5 fruit fly cellular contexts compared by ENCODE assay signal in genomic region chr3L:5188402-5188801, dm6.
TF ChIP-seq lines count a peak whose summit lies in the region.

No protein-coding gene starts in this region.

- TF ChIP-seq CTCF in whole organism, embryonic (GFP tag; optimal IDR thresholded peaks at IDR 0.05; lab: Kevin White, UChicago): no peak

TF ChIP-seq in whole organism, adult, 20 proteins besides CTCF, POLR2A, EP300 and RAD21:
- TF ChIP-seq CG1620 (GFP tag; optimal IDR thresholded peaks at IDR 0.05; lab: Kevin White, UChicago) (no peak), bab1 (GFP tag; optimal IDR thresholded peaks at IDR 0.05; lab: Kevin White, UChicago) (peak; percentile 29), pad (GFP tag; optimal IDR thresholded peaks at IDR 0.05; lab: Kevin White, UChicago) (no peak), tj (GFP tag; optimal IDR thresholded peaks at IDR 0.05; lab: Kevin White, UChicago) (peak; percentile 2), CG14711 (tag; optimal IDR thresholded peaks at IDR 0.05; lab: Kevin White, UChicago) (peak; percentile 7), CG7101 (tag; optimal IDR thresholded peaks at IDR 0.05; lab: Kevin White, UChicago) (no peak)
TF ChIP-seq in whole organism, adult: peak in this region for 3.

TF ChIP-seq in whole organism, embryonic, 481 proteins besides CTCF, POLR2A, EP300 and RAD21 (continues in another document):
- TF ChIP-seq tup (GFP tag; optimal IDR thresholded peaks at IDR 0.05; lab: Kevin White, UChicago) (no peak), CG7839 (tag; optimal IDR thresholded peaks at IDR 0.05; lab: Kevin White, UChicago) (peak; percentile 43), phol (tag; optimal IDR thresholded peaks at IDR 0.05; lab: Kevin White, UChicago) (peak; percentile 54), eve (GFP tag; optimal IDR thresholded peaks at IDR 0.05; lab: Kevin White, UChicago) (peak in 1 of 2 experiments; percentile 5), Ets97D (GFP tag; optimal IDR thresholded peaks at IDR 0.05; lab: Kevin White, UChicago) (no peak), yki (optimal IDR thresholded peaks at IDR 0.05; lab: Kevin White, UChicago) (no peak), row (GFP tag; IDR thresholded peaks at IDR 0.05; lab: Robert Waterston, UW) (peak; percentile 37; the same call in 1 of the 3 replicates), Xrp1 (GFP tag; IDR thresholded peaks at IDR 0.05; lab: Robert Waterston, UW) (peak; percentile 31; the same call in 1 of the 2 replicates), Sox102F (GFP tag; optimal IDR thresholded peaks at IDR 0.05; lab: Kevin White, UChicago) (peak; percentile 48), CG7786 (GFP tag; optimal IDR thresholded peaks at IDR 0.05; lab: Kevin White, UChicago) (peak; percentile 1), dpn (GFP tag; optimal IDR thresholded peaks at IDR 0.05; lab: Kevin White, UChicago) (peak in 1 of 2 experiments; percentile 14), sisA (GFP tag; IDR thresholded peaks at IDR 0.05; lab: Robert Waterston, UW) (0 out of 2 replicates have a peak, but pooled peaks have one; percentile 12), en (GFP tag; optimal IDR thresholded peaks at IDR 0.05; lab: Kevin White, UChicago) (no peak), Gsc (GFP tag; IDR thresholded peaks at IDR 0.05; lab: Robert Waterston, UW) (no peak), Ets65A (GFP tag; lab: Kevin White, UChicago) (peak; percentile 89), so (GFP tag; IDR thresholded peaks at IDR 0.05; lab: Robert Waterston, UW) (0 out of 3 replicates have a peak, but pooled peaks have one; percentile 23), sr (GFP tag; IDR thresholded peaks at IDR 0.05; lab: Robert Waterston, UW) (no peak), CG12769 (tag; optimal IDR thresholded peaks at IDR 0.05; lab: Kevin White, UChicago) (peak; percentile 36), CG9727 (GFP tag; optimal IDR thresholded peaks at IDR 0.05; lab: Kevin White, UChicago) (peak; percentile 19), tio (GFP tag; optimal IDR thresholded peaks at IDR 0.05; lab: Kevin White, UChicago) (peak; percentile 43), grau (tag; optimal IDR thresholded peaks at IDR 0.05; lab: Kevin White, UChicago) (peak; percentile 29)

TF ChIP-seq in whole organism, prepupa, 60 proteins besides CTCF, POLR2A, EP300 and RAD21 (continues in another document):
- TF ChIP-seq CG8119 (GFP tag; IDR thresholded peaks at IDR 0.05; lab: Robert Waterston, UW): peak; percentile 63; the same call in 2 of the 3 replicates
- TF ChIP-seq CG16779 (tag; optimal IDR thresholded peaks at IDR 0.05; lab: Kevin White, UChicago): no peak
- TF ChIP-seq salr (GFP tag; optimal IDR thresholded peaks at IDR 0.05; lab: Kevin White, UChicago): peak in 1 of 2 experiments; percentile 70
- TF ChIP-seq Met (GFP tag; optimal IDR thresholded peaks at IDR 0.05; lab: Kevin White, UChicago): peak; percentile 28
- TF ChIP-seq spab (GFP tag; optimal IDR thresholded peaks at IDR 0.05; lab: Kevin White, UChicago): peak; percentile 46
- TF ChIP-seq CG6792 (GFP tag; optimal IDR thresholded peaks at IDR 0.05; lab: Kevin White, UChicago): no peak
- peak; percentile 48 for TF ChIP-seq CG6276 (GFP tag; optimal IDR thresholded peaks at IDR 0.05; lab: Kevin White, UChicago)
- peak; percentile 58 for TF ChIP-seq Sox14 (GFP tag; optimal IDR thresholded peaks at IDR 0.05; lab: Kevin White, UChicago)
- peak; percentile 85 for TF ChIP-seq Eip78C (GFP tag; lab: Kevin White, UChicago)
- peak; percentile 47 for TF ChIP-seq CG10669 (GFP tag; optimal IDR thresholded peaks at IDR 0.05; lab: Kevin White, UChicago)
- peak; percentile 60 for TF ChIP-seq OdsH (GFP tag; optimal IDR thresholded peaks at IDR 0.05; lab: Kevin White, UChicago)
- peak; percentile 10 for TF ChIP-seq CG8319 (GFP tag; optimal IDR thresholded peaks at IDR 0.05; lab: Kevin White, UChicago)
- no peak for TF ChIP-seq Ets21C (GFP tag; optimal IDR thresholded peaks at IDR 0.05; lab: Kevin White, UChicago)
- TF ChIP-seq dsx (GFP tag; optimal IDR thresholded peaks at IDR 0.05; lab: Kevin White, UChicago; ENCODE audit: poor library complexity, severe bottlenecking): peak; percentile 26
- peak; percentile 62 for TF ChIP-seq pdm3 (GFP tag; optimal IDR thresholded peaks at IDR 0.05; lab: Kevin White, UChicago)
- TF ChIP-seq Lpt (GFP tag; optimal IDR thresholded peaks at IDR 0.05; lab: Kevin White, UChicago): peak; percentile 18
- TF ChIP-seq acj6 (GFP tag; optimal IDR thresholded peaks at IDR 0.05; lab: Kevin White, UChicago): peak; percentile 58
- no peak for TF ChIP-seq Eip75B (GFP tag; optimal IDR thresholded peaks at IDR 0.05; lab: Kevin White, UChicago)
- TF ChIP-seq esn (GFP tag; optimal IDR thresholded peaks at IDR 0.05; lab: Kevin White, UChicago): peak; percentile 47
- TF ChIP-seq Hr4 (GFP tag; optimal IDR thresholded peaks at IDR 0.05; lab: Kevin White, UChicago): peak; percentile 75
- TF ChIP-seq CG6163 (GFP tag; IDR thresholded peaks at IDR 0.05; lab: Robert Waterston, UW): peak; percentile 63; the same call in 2 of the 3 replicates

TF ChIP-seq in whole organism, pupa, 21 proteins besides CTCF, POLR2A, EP300 and RAD21:
- no peak for TF ChIP-seq gl (tag; optimal IDR thresholded peaks at IDR 0.05; lab: Kevin White, UChicago)
- TF ChIP-seq CG12605 (GFP tag; IDR thresholded peaks at IDR 0.05; lab: Robert Waterston, UW): 0 out of 2 replicates have a peak, but pooled peaks have one; percentile 8
- peak; percentile 63 for TF ChIP-seq CG17806 (tag; optimal IDR thresholded peaks at IDR 0.05; lab: Kevin White, UChicago)
- peak; percentile 55 for TF ChIP-seq CG8159 (tag; optimal IDR thresholded peaks at IDR 0.05; lab: Kevin White, UChicago)
- TF ChIP-seq rn (GFP tag; IDR thresholded peaks at IDR 0.05; lab: Robert Waterston, UW): no peak
- peak; percentile 71 for TF ChIP-seq CG8301 (tag; optimal IDR thresholded peaks at IDR 0.05; lab: Kevin White, UChicago)
- peak; percentile 26; the same call in 1 of the 2 replicates for TF ChIP-seq Ets98B (GFP tag; IDR thresholded peaks at IDR 0.05; lab: Robert Waterston, UW)
- TF ChIP-seq CG34367 (tag; optimal IDR thresholded peaks at IDR 0.05; lab: Kevin White, UChicago): peak; percentile 21
- peak; percentile 43 for TF ChIP-seq CG15710 (tag; optimal IDR thresholded peaks at IDR 0.05; lab: Kevin White, UChicago)
- peak; percentile 24 for TF ChIP-seq Pif1A (GFP tag; optimal IDR thresholded peaks at IDR 0.05; lab: Kevin White, UChicago)
- TF ChIP-seq fd96Ca (GFP tag; IDR thresholded peaks at IDR 0.05; lab: Robert Waterston, UW): 0 out of 3 replicates have a peak, but pooled peaks have one; percentile 14
- no peak for TF ChIP-seq Snoo (tag; optimal IDR thresholded peaks at IDR 0.05; lab: Kevin White, UChicago)
- peak; percentile 76 for TF ChIP-seq CG4496 (GFP tag; IDR thresholded peaks at IDR 0.05; lab: Robert Waterston, UW)
- TF ChIP-seq CG14655 (GFP tag; optimal IDR thresholded peaks at IDR 0.05; lab: Kevin White, UChicago): peak; percentile 76
- TF ChIP-seq Pif1B (GFP tag; optimal IDR thresholded peaks at IDR 0.05; lab: Kevin White, UChicago): peak; percentile 9
- TF ChIP-seq CG9948 (tag; optimal IDR thresholded peaks at IDR 0.05; lab: Kevin White, UChicago): peak; percentile 57
- TF ChIP-seq D1 (tag; optimal IDR thresholded peaks at IDR 0.05; lab: Kevin White, UChicago): peak; percentile 2
- no peak for TF ChIP-seq CG13204 (GFP tag; optimal IDR thresholded peaks at IDR 0.05; lab: Kevin White, UChicago)
TF ChIP-seq in whole organism, pupa: peak in this region for 14.

TF ChIP-seq in whole organism, wandering third instar larva, 38 proteins besides CTCF, POLR2A, EP300 and RAD21:
- TF ChIP-seq tai (GFP tag; optimal IDR thresholded peaks at IDR 0.05; lab: Kevin White, UChicago): no peak
- no peak for TF ChIP-seq dmrt93B (GFP tag; optimal IDR thresholded peaks at IDR 0.05; lab: Kevin White, UChicago)
- TF ChIP-seq rgr (GFP tag; optimal IDR thresholded peaks at IDR 0.05; lab: Kevin White, UChicago): peak; percentile 42
- peak; percentile 18 for TF ChIP-seq psq (GFP tag; optimal IDR thresholded peaks at IDR 0.05; lab: Kevin White, UChicago)
- peak; percentile 14 for TF ChIP-seq HLH106 (tag; optimal IDR thresholded peaks at IDR 0.05; lab: Kevin White, UChicago)
- TF ChIP-seq woc (GFP tag; optimal IDR thresholded peaks at IDR 0.05; lab: Kevin White, UChicago): no peak
- TF ChIP-seq foxo (GFP tag; optimal IDR thresholded peaks at IDR 0.05; lab: Kevin White, UChicago): peak in 1 of 2 experiments; percentile 35
- TF ChIP-seq OdsH (GFP tag; optimal IDR thresholded peaks at IDR 0.05; lab: Kevin White, UChicago): no peak
- no peak for TF ChIP-seq Jra (GFP tag; optimal IDR thresholded peaks at IDR 0.05; lab: Kevin White, UChicago)
- TF ChIP-seq jim (GFP tag; optimal IDR thresholded peaks at IDR 0.05; lab: Kevin White, UChicago): no peak
- TF ChIP-seq ey (GFP tag; optimal IDR thresholded peaks at IDR 0.05; lab: Kevin White, UChicago): peak; percentile 18
- no peak for TF ChIP-seq Hnf4 (GFP tag; optimal IDR thresholded peaks at IDR 0.05; lab: Kevin White, UChicago)
- TF ChIP-seq fru (GFP tag; optimal IDR thresholded peaks at IDR 0.05; lab: Kevin White, UChicago): no peak
- no peak for TF ChIP-seq pan (optimal IDR thresholded peaks at IDR 0.05; lab: Kevin White, UChicago)
- no peak for TF ChIP-seq N (GFP tag; optimal IDR thresholded peaks at IDR 0.05; lab: Kevin White, UChicago)
- TF ChIP-seq Abd-B (GFP tag; optimal IDR thresholded peaks at IDR 0.05; lab: Kevin White, UChicago): no peak
- TF ChIP-seq sage (GFP tag; optimal IDR thresholded peaks at IDR 0.05; lab: Kevin White, UChicago): no peak
- peak; percentile 34 for TF ChIP-seq h (GFP tag; optimal IDR thresholded peaks at IDR 0.05; lab: Kevin White, UChicago)
- TF ChIP-seq dsf (GFP tag; optimal IDR thresholded peaks at IDR 0.05; lab: Kevin White, UChicago; ENCODE audit: borderline replicate concordance): no peak
